Worm (Caenorhabditis elegans) whole organism, L2 larva: Measurements from ENCODE around the gene mltn-7.

ENCODE experiments used
- ama-1 ChIP-seq: fragments of 150-350 bp; optimal IDR thresholded peaks from 2 replicates; lab custom pipeline; 2018; ENCODE audit warnings: inconsistent platforms
- mdl-1 ChIP-seq, 2 experiments: fragments of 150-350 bp in 1 of 2; sonication (generic microtip) in 1 of 2; optimal IDR thresholded peaks; 2 replicates each; lab custom pipeline; 2017; ENCODE audit warnings: missing biosample characterization in 2 of 2, missing genetic modification characterization in 2 of 2
- nhr-11 ChIP-seq: fragments of 150-350 bp; optimal IDR thresholded peaks from 2 replicates; lab custom pipeline; 2014; ENCODE audit warnings: missing biosample characterization, missing genetic modification characterization
- skn-1 ChIP-seq: sonication (generic microtip); optimal IDR thresholded peaks from 2 replicates; lab custom pipeline; 2017; ENCODE audit warnings: missing biosample characterization, missing genetic modification characterization

- no peak for TF ChIP-seq skn-1 (tag; lab: Kevin White, UChicago)
- TF ChIP-seq ama-1 (lab: Kevin White, UChicago): no peak
- no peak for TF ChIP-seq mdl-1 (tag; optimal IDR thresholded peaks at IDR 0.05; lab: Kevin White, UChicago)
- no peak for TF ChIP-seq nhr-11 (tag; lab: Kevin White, UChicago)
Measured at ce11 chrV:336350-336749, 33.8 kb upstream of the mltn-7 start, which contains the start of gene dmd-8.
